Fruit fly (Drosophila melanogaster) whole organism: ENCODE results near the gene CG6770.

Experiments used
- CG8478 ChIP-seq: fragments of >200 bp; optimal IDR thresholded peaks from 2 replicates; lab custom pipeline; 2018; ENCODE audit warnings: inconsistent platforms
- Dll ChIP-seq: fragments of >200 bp; optimal IDR thresholded peaks from 2 replicates; lab custom pipeline; 2017
- EcR ChIP-seq, 2 experiments: fragments of >200 bp; optimal IDR thresholded peaks; 2 replicates each; lab custom pipeline; 2017; ENCODE audit warnings: missing biosample characterization in 2 of 2, missing genetic modification characterization in 2 of 2, missing genetic modification reagents in 2 of 2
- pan ChIP-seq: fragments of >200 bp; optimal IDR thresholded peaks from 2 replicates; lab custom pipeline; 2017
- usp ChIP-seq: fragments of >200 bp; optimal IDR thresholded peaks from 2 replicates; lab custom pipeline; 2017; ENCODE audit warnings: missing biosample characterization, missing genetic modification characterization, mixed read lengths

dm6 chr2L:12049133-12049532, 3.2 kb upstream of the CG6770 start, which contains the start of gene PLCXD:
- TF ChIP-seq usp (GFP tag; lab: Kevin White, UChicago) (no peak), EcR (GFP tag; optimal IDR thresholded peaks at IDR 0.05; lab: Kevin White, UChicago) (no peak), pan (lab: Kevin White, UChicago) (no peak), CG8478 (lab: Kevin White, UChicago) (no peak), Dll (lab: Kevin White, UChicago) (no peak)
